Worm (Caenorhabditis elegans) whole organism, L3 larva: ENCODE measurements around the gene R10E11.5.

ENCODE experiments used
- R02D3.7 ChIP-seq: fragments of 150-350 bp; optimal IDR thresholded peaks from 2 replicates; lab custom pipeline; 2014; ENCODE audit warnings: missing biosample characterization, missing genetic modification characterization
- ZK546.5 ChIP-seq: sonication (generic microtip); optimal IDR thresholded peaks from 2 replicates; lab custom pipeline; 2017; ENCODE audit warnings: missing biosample characterization, missing genetic modification characterization
- ama-1 ChIP-seq: fragments of 150-350 bp; optimal IDR thresholded peaks from 2 replicates; lab custom pipeline; 2018
- ceh-16 ChIP-seq: sonication (generic microtip); optimal IDR thresholded peaks from 2 replicates; lab custom pipeline; 2017; ENCODE audit warnings: missing biosample characterization, missing genetic modification characterization
- ceh-82 ChIP-seq: fragments of 150-350 bp; optimal IDR thresholded peaks from 2 replicates; lab custom pipeline; 2014; ENCODE audit warnings: missing biosample characterization, missing genetic modification characterization
- ceh-9 ChIP-seq: sonication (generic microtip); optimal IDR thresholded peaks from 2 replicates; lab custom pipeline; 2018; ENCODE audit warnings: missing biosample characterization, missing genetic modification characterization
- daf-12 ChIP-seq: fragments of 150-350 bp; optimal IDR thresholded peaks from 2 replicates; lab custom pipeline; 2014; ENCODE audit warnings: missing biosample characterization, missing genetic modification reagents, missing genetic modification characterization
- egl-27 ChIP-seq: sonication (generic microtip); optimal IDR thresholded peaks from 4 replicates; lab custom pipeline; 2017; ENCODE audit warnings: missing biosample characterization, missing genetic modification reagents, missing genetic modification characterization
- egl-5 ChIP-seq: fragments of 150-350 bp; optimal IDR thresholded peaks from 2 replicates; lab custom pipeline; 2017; ENCODE audit warnings: missing biosample characterization, missing genetic modification reagents, missing genetic modification characterization, inconsistent platforms
- elt-1 ChIP-seq: fragments of 150-350 bp; optimal IDR thresholded peaks from 2 replicates; lab custom pipeline; 2014; ENCODE audit warnings: missing biosample characterization, missing genetic modification characterization
- elt-2 ChIP-seq: sonication (generic microtip); optimal IDR thresholded peaks from 2 replicates; lab custom pipeline; 2016; ENCODE audit warnings: missing genetic modification reagents, mild to moderate bottlenecking, missing genetic modification characterization, missing compliant biosample characterization
- elt-3 ChIP-seq, 3 experiments: fragments of 150-350 bp in 1 of 3; sonication (generic microtip) in 2 of 3; optimal IDR thresholded peaks; 2 replicates in 2 of 3; 4 replicates in 1 of 3; lab custom pipeline; 2014 to 2017; ENCODE audit warnings: missing biosample characterization in 3 of 3, missing genetic modification characterization in 3 of 3
- eor-1 ChIP-seq, 2 experiments: fragments of 150-350 bp; optimal IDR thresholded peaks; 2 replicates each; lab custom pipeline; 2014 to 2018; ENCODE audit warnings: missing biosample characterization in 2 of 2, missing genetic modification characterization in 2 of 2
- fkh-2 ChIP-seq: fragments of 150-350 bp; optimal IDR thresholded peaks from 2 replicates; lab custom pipeline; 2014; ENCODE audit warnings: missing biosample characterization, missing genetic modification reagents, missing genetic modification characterization
- fos-1 ChIP-seq: fragments of 150-350 bp; optimal IDR thresholded peaks from 2 replicates; lab custom pipeline; 2014; ENCODE audit warnings: missing biosample characterization, missing genetic modification characterization
- jun-1 ChIP-seq: fragments of 150-350 bp; optimal IDR thresholded peaks from 2 replicates; lab custom pipeline; 2014; ENCODE audit warnings: missing biosample characterization, missing genetic modification reagents, missing genetic modification characterization
- lin-15B ChIP-seq: fragments of 150-350 bp; optimal IDR thresholded peaks from 2 replicates; lab custom pipeline; 2014; ENCODE audit warnings: missing biosample characterization, missing genetic modification characterization
- mdl-1 ChIP-seq: fragments of 150-350 bp; optimal IDR thresholded peaks from 2 replicates; lab custom pipeline; 2014; ENCODE audit warnings: missing biosample characterization, missing genetic modification characterization
- nfya-1 ChIP-seq: sonication (generic microtip); optimal IDR thresholded peaks from 2 replicates; lab custom pipeline; 2017; ENCODE audit warnings: missing genetic modification characterization, mild to moderate bottlenecking, missing compliant biosample characterization, antibody characterized with exemption, moderate library complexity; ENCODE audit not compliant: insufficient read depth
- nhr-23 ChIP-seq: fragments of 150-350 bp; optimal IDR thresholded peaks from 2 replicates; lab custom pipeline; 2014; ENCODE audit warnings: missing biosample characterization, missing genetic modification reagents, missing genetic modification characterization
- nhr-25 ChIP-seq: sonication (generic microtip); optimal IDR thresholded peaks from 2 replicates; lab custom pipeline; 2017; ENCODE audit warnings: missing biosample characterization, missing genetic modification characterization
- nhr-28 ChIP-seq: fragments of 150-350 bp; optimal IDR thresholded peaks from 2 replicates; lab custom pipeline; 2014; ENCODE audit warnings: missing biosample characterization, missing genetic modification characterization
- nhr-43 ChIP-seq: sonication (generic microtip); optimal IDR thresholded peaks from 2 replicates; lab custom pipeline; 2016; ENCODE audit warnings: mild to moderate bottlenecking, missing genetic modification characterization, missing compliant biosample characterization; ENCODE audit not compliant: poor library complexity, severe bottlenecking
- nhr-67 ChIP-seq: fragments of 150-350 bp; optimal IDR thresholded peaks from 2 replicates; lab custom pipeline; 2014; ENCODE audit warnings: missing biosample characterization, missing genetic modification characterization
- nhr-76 ChIP-seq: fragments of 150-350 bp; sonication (generic microtip); optimal IDR thresholded peaks from 5 replicates; lab custom pipeline; 2014; ENCODE audit warnings: missing biosample characterization, missing genetic modification characterization
- pha-4 ChIP-seq: fragments of 150-350 bp; optimal IDR thresholded peaks from 2 replicates; lab custom pipeline; 2014; ENCODE audit warnings: missing biosample characterization, missing genetic modification reagents, missing genetic modification characterization
- pqm-1 ChIP-seq: fragments of 150-350 bp; optimal IDR thresholded peaks from 2 replicates; lab custom pipeline; 2017; ENCODE audit warnings: missing biosample characterization, missing genetic modification characterization, inconsistent platforms
- sea-2 ChIP-seq: fragments of 150-350 bp; sonication (generic microtip); optimal IDR thresholded peaks from 4 replicates; lab custom pipeline; 2014; ENCODE audit warnings: missing biosample characterization, missing genetic modification reagents, missing genetic modification characterization
- skn-1 ChIP-seq: fragments of 150-350 bp; optimal IDR thresholded peaks from 2 replicates; lab custom pipeline; 2014; ENCODE audit warnings: missing biosample characterization, missing genetic modification characterization
- snpc-4 ChIP-seq: fragments of 150-350 bp; optimal IDR thresholded peaks from 2 replicates; lab custom pipeline; 2014; ENCODE audit warnings: missing biosample characterization, missing genetic modification characterization
- tbx-2 ChIP-seq: sonication (generic microtip); optimal IDR thresholded peaks from 2 replicates; lab custom pipeline; 2016; ENCODE audit warnings: mild to moderate bottlenecking, missing genetic modification characterization, missing compliant biosample characterization
- unc-62 ChIP-seq: fragments of 150-350 bp; sonication (generic microtip); optimal IDR thresholded peaks from 4 replicates; lab custom pipeline; 2014; ENCODE audit warnings: missing biosample characterization, missing genetic modification reagents, missing genetic modification characterization
- ztf-11 ChIP-seq: fragments of 150-350 bp; optimal IDR thresholded peaks from 2 replicates; lab custom pipeline; 2014; ENCODE audit warnings: missing biosample characterization, missing genetic modification characterization
- ztf-4 ChIP-seq: fragments of 150-350 bp; optimal IDR thresholded peaks from 2 replicates; lab custom pipeline; 2014; ENCODE audit warnings: missing biosample characterization, missing genetic modification characterization

The R10E11.5 gene

ce11 chrIII:9813146-9813545 lies 23.7 kb upstream of the R10E11.5 start, which contains the start of gene ZK632.14:
Gene ZK632.14 (plus strand): TSS chrIII:9813446.
- TF ChIP-seq ama-1 (lab: Kevin White, UChicago) (no peak), jun-1 (tag; lab: Kevin White, UChicago) (no peak), egl-27 (no peak), fos-1 (tag; lab: Kevin White, UChicago) (no peak), sea-2 (GFP tag; lab: Kevin White, UChicago) (no peak), skn-1 (tag; lab: Kevin White, UChicago) (no peak), nhr-43 (tag; lab: Kevin White, UChicago) (no peak), nfya-1 (tag; lab: Kevin White, UChicago) (no peak), ztf-11 (tag; lab: Kevin White, UChicago) (no peak)
- TF ChIP-seq, all 47 proteins: peak for 0

- peak; percentile 17 for TF ChIP-seq nhr-43 (tag; lab: Kevin White, UChicago)
- no peak for TF ChIP-seq nhr-25
- peak in 1 of 2 experiments; percentile 20 for TF ChIP-seq eor-1 (tag; optimal IDR thresholded peaks at IDR 0.05; lab: Kevin White, UChicago)
- TF ChIP-seq nfya-1 (tag; lab: Kevin White, UChicago), result peak; percentile 18
- TF ChIP-seq pha-4 (tag; lab: Kevin White, UChicago), result peak; percentile 60
- TF ChIP-seq lin-15B (tag; lab: Kevin White, UChicago), result peak; percentile 32
Measured at ce11 chrIII:9808179-9808578, 18.7 kb upstream of the R10E11.5 start, which contains the start of gene gtap-2. Gene gtap-2 (plus strand): TSS chrIII:9808544.

ce11 chrIII:9807560-9808046 lies 18.1 kb upstream of the R10E11.5 start:
- TF ChIP-seq nhr-23 (tag; lab: Kevin White, UChicago) (peak; percentile 49), nhr-43 (tag; lab: Kevin White, UChicago) (peak; percentile 80), unc-62 (no peak), skn-1 (tag; lab: Kevin White, UChicago) (no peak), tbx-2 (tag; lab: Kevin White, UChicago) (no peak), ama-1 (lab: Kevin White, UChicago) (peak; percentile 82), nhr-67 (no peak), elt-1 (tag; lab: Kevin White, UChicago) (no peak), ztf-4 (no peak), nhr-25 (peak; percentile 67), pqm-1 (tag; lab: Kevin White, UChicago) (peak; percentile 48), daf-12 (tag; lab: Kevin White, UChicago) (no peak), eor-1 (tag; optimal IDR thresholded peaks at IDR 0.05; lab: Kevin White, UChicago) (no peak), nfya-1 (tag; lab: Kevin White, UChicago) (peak; percentile 10), egl-27 (no peak), R02D3.7 (no peak), ceh-82 (tag; lab: Kevin White, UChicago) (no peak), snpc-4 (tag; lab: Kevin White, UChicago) (no peak), elt-2 (tag; lab: Kevin White, UChicago) (peak; percentile 65), mdl-1 (tag; lab: Kevin White, UChicago) (peak; percentile 32), ceh-9 (tag; lab: Kevin White, UChicago) (no peak), nhr-28 (no peak), elt-3 (tag; optimal IDR thresholded peaks at IDR 0.05; lab: Kevin White, UChicago) (no peak), fkh-2 (tag; lab: Kevin White, UChicago) (no peak), jun-1 (tag; lab: Kevin White, UChicago) (peak; percentile 55)

ce11 chrIII:9806968-9807559 lies 17.6 kb upstream of the R10E11.5 start, which contains the start of gene ZK632.4:
Gene ZK632.4 (minus strand): TSS chrIII:9807454.
- TF ChIP-seq egl-5 (tag; lab: Kevin White, UChicago) (no peak), ceh-9 (tag; lab: Kevin White, UChicago) (no peak), ama-1 (lab: Kevin White, UChicago) (no peak), nhr-76 (tag; lab: Kevin White, UChicago) (no peak), nhr-23 (tag; lab: Kevin White, UChicago) (peak; percentile 53), nhr-25 (peak; percentile 26), elt-2 (tag; lab: Kevin White, UChicago) (no peak), nfya-1 (tag; lab: Kevin White, UChicago) (no peak), ceh-16 (no peak), daf-12 (tag; lab: Kevin White, UChicago) (no peak), tbx-2 (tag; lab: Kevin White, UChicago) (no peak), ZK546.5 (no peak), pqm-1 (tag; lab: Kevin White, UChicago) (no peak), elt-3 (tag; optimal IDR thresholded peaks at IDR 0.05; lab: Kevin White, UChicago) (no peak)
